Fruit fly (Drosophila melanogaster) whole organism, pupa: Measurements from ENCODE around the gene HemK1.

ENCODE experiments used
- CG10348 ChIP-seq: fragments of 200-800 bp; sonication (Bioruptor generic); IDR thresholded peaks from 2 replicates; pipeline ENCODE4 v1.3.6; 2022; ENCODE audit warnings: missing biosample characterization, missing genetic modification characterization
- CG12605 ChIP-seq: fragments of 200-800 bp; sonication (Bioruptor generic); IDR thresholded peaks from 2 replicates; pipeline ENCODE4 v1.3.6; 2022; ENCODE audit warnings: missing biosample characterization, missing genetic modification characterization
- CG15710 ChIP-seq: fragments of 200-800 bp; sonication (Bioruptor generic); optimal IDR thresholded peaks from 2 replicates; lab custom pipeline; 2018; ENCODE audit warnings: missing biosample characterization, mild to moderate bottlenecking, missing genetic modification characterization, moderate library complexity
- CG32121 ChIP-seq: fragments of 200-800 bp; sonication (Bioruptor generic); IDR thresholded peaks from 2 replicates; pipeline ENCODE4 v1.3.6; 2022; ENCODE audit warnings: missing biosample characterization, missing genetic modification characterization
- CG34367 ChIP-seq: fragments of 200-800 bp; sonication (Bioruptor generic); optimal IDR thresholded peaks from 2 replicates; lab custom pipeline; 2018; ENCODE audit warnings: missing biosample characterization, mild to moderate bottlenecking, missing genetic modification characterization
- CG8159 ChIP-seq: fragments of 200-800 bp; sonication (Bioruptor generic); optimal IDR thresholded peaks from 3 replicates; lab custom pipeline; 2018; ENCODE audit warnings: missing biosample characterization, mild to moderate bottlenecking, missing genetic modification characterization, moderate library complexity
- CG8301 ChIP-seq: fragments of 200-800 bp; sonication (Bioruptor generic); optimal IDR thresholded peaks from 2 replicates; lab custom pipeline; 2018; ENCODE audit warnings: missing biosample characterization, mild to moderate bottlenecking, missing genetic modification characterization
- D1 ChIP-seq: fragments of 200-800 bp; sonication (Bioruptor generic); optimal IDR thresholded peaks from 2 replicates; lab custom pipeline; 2018; ENCODE audit warnings: missing biosample characterization, mild to moderate bottlenecking, missing genetic modification characterization, moderate library complexity
- Snoo ChIP-seq: fragments of 200-800 bp; sonication (Bioruptor generic); optimal IDR thresholded peaks from 3 replicates; lab custom pipeline; 2017; ENCODE audit warnings: missing biosample characterization, mild to moderate bottlenecking, missing genetic modification characterization, inconsistent platforms
- fd96Ca ChIP-seq: fragments of 200-800 bp; sonication (Bioruptor generic); IDR thresholded peaks from 3 replicates; pipeline ENCODE4 v1.3.6; 2022; ENCODE audit warnings: missing biosample characterization, missing genetic modification characterization

DNA sequence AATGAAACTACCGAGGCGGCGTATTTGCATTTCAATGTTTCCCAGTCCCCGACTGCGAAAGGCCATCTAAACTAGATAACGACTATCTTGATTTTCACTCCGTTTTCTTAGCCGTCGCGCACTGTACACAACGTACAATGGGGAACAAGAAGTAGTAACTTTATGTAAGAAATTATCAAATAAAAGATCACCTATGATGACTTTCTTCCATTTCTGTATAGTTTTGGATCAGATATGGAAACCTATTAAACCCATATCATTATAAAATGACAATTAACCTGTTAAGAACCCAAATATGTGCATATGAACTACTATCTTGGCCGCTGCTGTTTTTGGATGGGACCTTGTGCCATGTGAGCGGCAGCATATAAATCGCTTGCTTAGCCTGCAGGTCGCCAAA, 3.2 kb downstream of the HemK1 start:
- TF ChIP-seq CG34367 (tag; lab: Kevin White, UChicago) (no peak), Snoo (tag; lab: Kevin White, UChicago) (no peak), CG15710 (tag; lab: Kevin White, UChicago) (no peak), CG10348 (GFP tag; lab: Robert Waterston, UW) (no peak), fd96Ca (GFP tag; lab: Robert Waterston, UW) (no peak), CG8301 (tag; lab: Kevin White, UChicago) (peak; percentile 26), CG8159 (tag; lab: Kevin White, UChicago) (no peak), CG12605 (GFP tag; lab: Robert Waterston, UW) (no peak), D1 (tag; lab: Kevin White, UChicago) (no peak), CG32121 (GFP tag; lab: Robert Waterston, UW) (no peak)
